Fruit fly (Drosophila melanogaster) whole organism, prepupa: Measurements from ENCODE around the gene Cyp4ac2.

ENCODE experiments used
- Blimp-1 ChIP-seq: fragments of 200-800 bp; sonication (Bioruptor generic); optimal IDR thresholded peaks from 3 replicates; lab custom pipeline; 2017; ENCODE audit warnings: missing biosample characterization, missing genetic modification characterization, mild to moderate bottlenecking, moderate library complexity, missing genetic modification reagents
- CG11902 ChIP-seq: fragments of 200-800 bp; sonication (Bioruptor generic); optimal IDR thresholded peaks from 3 replicates; lab custom pipeline; 2016; ENCODE audit warnings: missing biosample characterization, missing genetic modification characterization
- CG15336 ChIP-seq: fragments of 200-800 bp; sonication (Bioruptor generic); IDR thresholded peaks from 2 replicates; pipeline ENCODE4 v1.3.6; 2022; ENCODE audit warnings: missing biosample characterization, missing genetic modification characterization
- CG1621 ChIP-seq: fragments of 200-800 bp; sonication (Bioruptor generic); optimal IDR thresholded peaks from 3 replicates; lab custom pipeline; 2018; ENCODE audit warnings: missing biosample characterization, mild to moderate bottlenecking, missing genetic modification characterization
- CG16779 ChIP-seq: fragments of 200-800 bp; sonication (Bioruptor generic); optimal IDR thresholded peaks from 3 replicates; lab custom pipeline; 2017; ENCODE audit warnings: missing biosample characterization, mild to moderate bottlenecking, missing genetic modification characterization
- CG3032 ChIP-seq: fragments of 200-800 bp; optimal IDR thresholded peaks from 2 replicates; lab custom pipeline; 2019; ENCODE audit warnings: missing biosample characterization, mild to moderate bottlenecking, missing genetic modification characterization, moderate library complexity
- CG31627 ChIP-seq: fragments of 200-800 bp; sonication (Bioruptor generic); optimal IDR thresholded peaks from 3 replicates; lab custom pipeline; 2016; ENCODE audit warnings: missing biosample characterization, missing genetic modification characterization
- CG34406 ChIP-seq: fragments of 200-800 bp; sonication (Bioruptor generic); optimal IDR thresholded peaks from 3 replicates; lab custom pipeline; 2016; ENCODE audit warnings: missing biosample characterization, missing genetic modification characterization
- CG3919 ChIP-seq: fragments of 200-800 bp; sonication (Bioruptor generic); optimal IDR thresholded peaks from 3 replicates; lab custom pipeline; 2016; ENCODE audit warnings: missing biosample characterization, missing genetic modification characterization
- CG4318 ChIP-seq: fragments of 200-800 bp; sonication (Bioruptor generic); optimal IDR thresholded peaks from 3 replicates; lab custom pipeline; 2017; ENCODE audit warnings: missing biosample characterization, mild to moderate bottlenecking, missing genetic modification characterization
- CG6163 ChIP-seq: fragments of 200-800 bp; sonication (Bioruptor generic); IDR thresholded peaks from 3 replicates; pipeline ENCODE4 v1.3.6; 2022; ENCODE audit warnings: missing biosample characterization, missing genetic modification characterization
- CG6276 ChIP-seq: fragments of 200-800 bp; sonication (Bioruptor generic); optimal IDR thresholded peaks from 2 replicates; lab custom pipeline; 2017; ENCODE audit warnings: missing biosample characterization, mild to moderate bottlenecking, missing genetic modification characterization
- CG6792 ChIP-seq: fragments of 200-800 bp; sonication (Bioruptor generic); optimal IDR thresholded peaks from 3 replicates; lab custom pipeline; 2016; ENCODE audit warnings: missing biosample characterization, missing genetic modification characterization
- CG8119 ChIP-seq: fragments of 200-800 bp; sonication (Bioruptor generic); IDR thresholded peaks from 3 replicates; pipeline ENCODE4 v1.3.6; 2022; ENCODE audit warnings: missing biosample characterization, missing genetic modification characterization
- CG8319 ChIP-seq: fragments of 200-800 bp; sonication (Bioruptor generic); optimal IDR thresholded peaks from 3 replicates; lab custom pipeline; 2016; ENCODE audit warnings: missing biosample characterization, missing genetic modification characterization
- Eip75B ChIP-seq: fragments of 200-800 bp; sonication (Bioruptor generic); optimal IDR thresholded peaks from 3 replicates; lab custom pipeline; 2016; ENCODE audit warnings: missing biosample characterization, missing genetic modification characterization
- Eip78C ChIP-seq: fragments of 200-800 bp; sonication (Bioruptor generic); peaks from one replicate; lab custom pipeline; 2016; ENCODE audit warnings: missing biosample characterization, missing genetic modification characterization
- Eip93F ChIP-seq: fragments of 200-800 bp; sonication (Bioruptor generic); optimal IDR thresholded peaks from 2 replicates; lab custom pipeline; 2016; ENCODE audit warnings: missing biosample characterization, mild to moderate bottlenecking, missing genetic modification characterization
- Ets21C ChIP-seq: fragments of 200-800 bp; sonication (Bioruptor generic); optimal IDR thresholded peaks from 3 replicates; lab custom pipeline; 2016; ENCODE audit warnings: missing biosample characterization, missing genetic modification characterization
- Gug ChIP-seq: fragments of 200-800 bp; sonication (Bioruptor generic); IDR thresholded peaks from 2 replicates; pipeline ENCODE4 v1.3.6; 2022; ENCODE audit warnings: missing biosample characterization, missing genetic modification characterization
- Hr39 ChIP-seq: fragments of 200-800 bp; sonication (Bioruptor generic); optimal IDR thresholded peaks from 2 replicates; lab custom pipeline; 2016; ENCODE audit warnings: missing biosample characterization, missing genetic modification characterization
- Hr4 ChIP-seq: fragments of 200-800 bp; sonication (Bioruptor generic); optimal IDR thresholded peaks from 3 replicates; lab custom pipeline; 2016; ENCODE audit warnings: missing biosample characterization, missing genetic modification characterization
- Lpt ChIP-seq: fragments of 200-800 bp; sonication (Bioruptor generic); optimal IDR thresholded peaks from 3 replicates; lab custom pipeline; 2016; ENCODE audit warnings: missing biosample characterization, missing genetic modification characterization
- Met ChIP-seq: fragments of 200-800 bp; sonication (Bioruptor generic); optimal IDR thresholded peaks from 3 replicates; lab custom pipeline; 2016; ENCODE audit warnings: missing biosample characterization, missing genetic modification characterization
- OdsH ChIP-seq: fragments of 200-800 bp; sonication (Bioruptor generic); optimal IDR thresholded peaks from 3 replicates; lab custom pipeline; 2016; ENCODE audit warnings: missing biosample characterization, missing genetic modification characterization
- Smox ChIP-seq: fragments of 200-800 bp; sonication (Bioruptor generic); optimal IDR thresholded peaks from 3 replicates; lab custom pipeline; 2016; ENCODE audit warnings: missing biosample characterization, missing genetic modification characterization
- Sox102F ChIP-seq: fragments of 200-800 bp; sonication (Bioruptor generic); optimal IDR thresholded peaks from 2 replicates; lab custom pipeline; 2016; ENCODE audit warnings: missing biosample characterization, mild to moderate bottlenecking, missing genetic modification characterization
- Sox14 ChIP-seq: fragments of 200-800 bp; sonication (Bioruptor generic); optimal IDR thresholded peaks from 3 replicates; lab custom pipeline; 2016; ENCODE audit warnings: missing biosample characterization, missing genetic modification characterization
- Sox15 ChIP-seq: fragments of 200-800 bp; sonication (Bioruptor generic); optimal IDR thresholded peaks from 3 replicates; lab custom pipeline; 2016; ENCODE audit warnings: missing biosample characterization, missing genetic modification characterization
- achi ChIP-seq: fragments of 200-800 bp; sonication (Bioruptor generic); optimal IDR thresholded peaks from 3 replicates; lab custom pipeline; 2016; ENCODE audit warnings: missing biosample characterization, missing genetic modification characterization
- acj6 ChIP-seq: fragments of 200-800 bp; sonication (Bioruptor generic); optimal IDR thresholded peaks from 3 replicates; lab custom pipeline; 2016; ENCODE audit warnings: missing biosample characterization, missing genetic modification characterization
- cyc ChIP-seq: fragments of 200-800 bp; sonication (Bioruptor generic); optimal IDR thresholded peaks from 3 replicates; lab custom pipeline; 2016; ENCODE audit warnings: missing biosample characterization, missing genetic modification characterization
- dac ChIP-seq: fragments of 200-800 bp; sonication (Bioruptor generic); optimal IDR thresholded peaks from 2 replicates; lab custom pipeline; 2017; ENCODE audit warnings: missing biosample characterization, mild to moderate bottlenecking, missing genetic modification characterization
- dsx ChIP-seq: fragments of 200-800 bp; optimal IDR thresholded peaks from 3 replicates; lab custom pipeline; 2019; ENCODE audit warnings: missing biosample characterization, mild to moderate bottlenecking, missing genetic modification characterization, moderate library complexity; ENCODE audit not compliant: poor library complexity, severe bottlenecking
- eg ChIP-seq: fragments of 200-800 bp; sonication (Bioruptor generic); IDR thresholded peaks from 3 replicates; pipeline ENCODE4 v1.3.6; 2022; ENCODE audit warnings: missing biosample characterization, missing genetic modification characterization
- esn ChIP-seq: fragments of 200-800 bp; sonication (Bioruptor generic); optimal IDR thresholded peaks from 2 replicates; lab custom pipeline; 2016; ENCODE audit warnings: missing biosample characterization, mild to moderate bottlenecking, missing genetic modification characterization, moderate library complexity
- fd59A ChIP-seq: fragments of 200-800 bp; sonication (Bioruptor generic); optimal IDR thresholded peaks from 2 replicates; lab custom pipeline; 2017; ENCODE audit warnings: missing biosample characterization, mild to moderate bottlenecking, missing genetic modification characterization, missing genetic modification reagents
- fd85E ChIP-seq: fragments of 200-800 bp; sonication (Bioruptor generic); optimal IDR thresholded peaks from 3 replicates; lab custom pipeline; 2016; ENCODE audit warnings: missing biosample characterization, missing genetic modification characterization
- lz ChIP-seq: fragments of 200-800 bp; sonication (Bioruptor generic); optimal IDR thresholded peaks from 3 replicates; lab custom pipeline; 2016; ENCODE audit warnings: missing biosample characterization, missing genetic modification characterization
- net ChIP-seq: fragments of 200-800 bp; sonication (Bioruptor generic); optimal IDR thresholded peaks from 3 replicates; lab custom pipeline; 2016; ENCODE audit warnings: missing biosample characterization, missing genetic modification characterization
- salr ChIP-seq, 2 experiments: fragments of 200-800 bp; sonication (Bioruptor generic); optimal IDR thresholded peaks; 3 replicates each; lab custom pipeline; 2016 to 2018; ENCODE audit warnings: missing biosample characterization in 2 of 2, missing genetic modification characterization in 2 of 2, mild to moderate bottlenecking in 1 of 2
- spab ChIP-seq: fragments of 200-800 bp; sonication (Bioruptor generic); optimal IDR thresholded peaks from 2 replicates; lab custom pipeline; 2017; ENCODE audit warnings: missing biosample characterization, mild to moderate bottlenecking, missing genetic modification characterization, missing genetic modification reagents
- ss ChIP-seq, 2 experiments: fragments of 200-800 bp; sonication (Bioruptor generic); optimal IDR thresholded peaks; 2 replicates in 1 of 2; 3 replicates in 1 of 2; lab custom pipeline; 2017 to 2018; ENCODE audit warnings: mild to moderate bottlenecking in 2 of 2, missing biosample characterization in 2 of 2, missing genetic modification characterization in 2 of 2, moderate library complexity in 1 of 2
- svp ChIP-seq: fragments of 200-800 bp; sonication (Bioruptor generic); peaks from one replicate; lab custom pipeline; 2016; ENCODE audit warnings: missing biosample characterization, missing genetic modification characterization
- topi ChIP-seq: fragments of 200-800 bp; sonication (Bioruptor generic); optimal IDR thresholded peaks from 3 replicates; lab custom pipeline; 2016; ENCODE audit warnings: missing biosample characterization, missing genetic modification characterization
- vri ChIP-seq: fragments of 200-800 bp; sonication (Bioruptor generic); optimal IDR thresholded peaks from 3 replicates; lab custom pipeline; 2016; ENCODE audit warnings: missing biosample characterization, mild to moderate bottlenecking, missing genetic modification characterization

Gene Cyp4ac2

DNA sequence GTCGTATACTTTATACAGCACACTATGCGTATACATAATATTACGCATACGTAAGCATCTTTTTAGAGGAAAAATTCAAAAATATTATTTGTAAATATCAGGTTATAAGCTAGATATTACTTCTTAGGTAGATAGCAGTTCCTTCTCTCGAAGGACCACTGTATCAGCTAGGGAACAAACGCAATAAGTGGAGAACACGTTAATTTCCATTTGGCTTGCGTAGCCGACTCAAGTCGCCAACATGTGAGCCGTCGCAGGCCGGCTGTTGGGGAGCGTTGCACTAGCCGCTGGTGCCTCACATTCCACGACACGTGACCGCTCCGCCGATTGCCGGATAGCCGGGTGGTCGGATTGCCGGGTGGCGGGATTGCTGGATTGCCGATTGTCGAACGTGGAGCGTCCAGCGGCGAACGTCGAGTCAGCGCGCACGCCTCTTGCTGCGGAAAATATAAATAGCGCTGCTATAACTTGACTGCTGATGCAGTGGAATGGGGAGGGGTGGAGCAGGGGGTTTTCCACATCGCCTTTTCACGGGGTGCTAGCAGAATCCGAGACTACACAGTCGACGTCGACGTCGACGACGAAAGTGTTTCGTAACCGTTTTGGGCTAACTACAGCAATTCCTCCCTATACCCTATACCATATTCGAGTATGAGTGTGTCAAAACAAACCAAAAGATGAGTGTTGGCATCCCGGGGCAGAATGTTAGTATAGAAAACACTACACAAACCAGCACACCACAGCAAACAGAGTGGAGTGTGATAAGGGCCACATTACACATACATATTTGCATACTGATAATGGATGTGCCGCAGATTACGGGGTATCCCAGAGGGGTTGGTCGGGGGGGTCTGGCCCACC, 37.1 kb downstream of the Cyp4ac2 start (continued):
- TF ChIP-seq Sox15 (GFP tag; lab: Kevin White, UChicago) = no peak
- peak; percentile 63 for TF ChIP-seq CG6163 (GFP tag; lab: Robert Waterston, UW)
- no peak for TF ChIP-seq CG6276 (GFP tag; lab: Kevin White, UChicago)
- TF ChIP-seq Blimp-1 (GFP tag; lab: Kevin White, UChicago) = no peak
- no peak for TF ChIP-seq CG3032
- TF ChIP-seq CG3919 (GFP tag; lab: Kevin White, UChicago) = no peak
- TF ChIP-seq net = no peak
- peak; percentile 1 for TF ChIP-seq topi (GFP tag; lab: Kevin White, UChicago)
- no peak for TF ChIP-seq esn (GFP tag; lab: Kevin White, UChicago)
- no peak for TF ChIP-seq Lpt (GFP tag; lab: Kevin White, UChicago)
- no peak for TF ChIP-seq dac (GFP tag; lab: Kevin White, UChicago)
- no peak for TF ChIP-seq lz (GFP tag; lab: Kevin White, UChicago)
- TF ChIP-seq fd59A (GFP tag; lab: Kevin White, UChicago) = no peak
- no peak for TF ChIP-seq Sox102F (GFP tag; lab: Kevin White, UChicago)
- no peak for TF ChIP-seq CG16779 (tag; lab: Kevin White, UChicago)
- no peak for TF ChIP-seq Sox14
- TF ChIP-seq CG8319 (GFP tag; lab: Kevin White, UChicago) = no peak
- no peak for TF ChIP-seq CG11902
- TF ChIP-seq Gug = peak; percentile 51; the same call in 1 of the 2 replicates
- no peak for TF ChIP-seq achi (GFP tag; lab: Kevin White, UChicago)
- peak; percentile 35 for TF ChIP-seq acj6
- TF ChIP-seq CG31627 (GFP tag; lab: Kevin White, UChicago) = no peak
- no peak for TF ChIP-seq Eip93F (GFP tag; lab: Kevin White, UChicago)
- peak; percentile 1 for TF ChIP-seq Hr39
- no peak for TF ChIP-seq cyc (GFP tag; lab: Kevin White, UChicago)
- TF ChIP-seq CG4318 (GFP tag; lab: Kevin White, UChicago) = no peak
- TF ChIP-seq CG34406 (GFP tag; lab: Kevin White, UChicago) = no peak
- no peak for TF ChIP-seq Met (GFP tag; lab: Kevin White, UChicago)

DNA sequence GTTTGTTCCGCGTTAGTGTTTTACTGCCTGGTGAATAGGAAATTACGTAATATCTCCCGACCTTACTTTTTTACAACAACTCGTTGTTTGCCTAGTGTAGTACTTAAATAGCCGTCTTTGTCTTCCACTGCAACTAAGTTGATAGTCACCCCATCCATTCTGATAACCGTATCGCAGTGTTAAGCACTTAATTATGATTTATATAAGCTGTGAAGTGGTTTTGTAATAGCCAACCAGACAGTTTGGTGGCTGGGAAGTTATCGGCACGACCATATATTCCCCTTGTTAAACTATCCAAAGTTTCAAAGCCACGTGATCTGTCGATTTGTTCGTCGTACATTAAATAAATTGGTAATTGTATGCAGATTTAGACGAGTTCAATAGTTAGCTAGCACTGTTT, 38.2 kb downstream of the Cyp4ac2 start:
- TF ChIP-seq CG8119 (GFP tag; lab: Robert Waterston, UW) = no peak
- peak; percentile 49 for TF ChIP-seq dsx (GFP tag; lab: Kevin White, UChicago)
- peak; percentile 12 for TF ChIP-seq vri (GFP tag; lab: Kevin White, UChicago)

dm6 chr2L:5305240-5305875, 39.2 kb downstream of the Cyp4ac2 start:
- TF ChIP-seq CG1621 (tag; lab: Kevin White, UChicago) (peak; percentile 16), Sox102F (GFP tag; lab: Kevin White, UChicago) (peak; percentile 57), CG6792 (GFP tag; lab: Kevin White, UChicago) (no peak), Ets21C (GFP tag; lab: Kevin White, UChicago) (no peak), Smox (GFP tag; lab: Kevin White, UChicago) (peak; percentile 15), spab (no peak), OdsH (no peak), ss (GFP tag; optimal IDR thresholded peaks at IDR 0.05; lab: Kevin White, UChicago) (peak; percentile 47 to 75), Gug (no peak), Sox15 (GFP tag; lab: Kevin White, UChicago) (no peak), CG15336 (GFP tag; lab: Robert Waterston, UW) (peak; percentile 24; the same call in 1 of the 2 replicates), salr (GFP tag; optimal IDR thresholded peaks at IDR 0.05; lab: Kevin White, UChicago) (no peak), svp (peak; percentile 93), Hr4 (no peak), eg (GFP tag; lab: Robert Waterston, UW) (peak; percentile 49; the same call in 1 of the 3 replicates), Eip78C (GFP tag; lab: Kevin White, UChicago) (peak; percentile 72), Eip75B (GFP tag; lab: Kevin White, UChicago) (peak; percentile 72), dsx (GFP tag; lab: Kevin White, UChicago) (peak; percentile 64), CG16779 (tag; lab: Kevin White, UChicago) (peak; percentile 52), net (peak; percentile 9), fd85E (GFP tag; lab: Kevin White, UChicago) (peak; percentile 42), CG8319 (GFP tag; lab: Kevin White, UChicago) (no peak), Eip93F (GFP tag; lab: Kevin White, UChicago) (peak; percentile 83), lz (GFP tag; lab: Kevin White, UChicago) (peak; percentile 6)
